Worm (Caenorhabditis elegans) whole organism, L4/young adult: Measurements from ENCODE around the gene F49F1.10.
"Not testable (repeated sequence)": the region's sequence is repeated elsewhere in the genome, so short reads cannot be mapped to it uniquely, and the experiment has no call there.

Experiments used
- W03F9.2 ChIP-seq: fragments of 150-350 bp; optimal IDR thresholded peaks from 2 replicates; lab custom pipeline; 2014; ENCODE audit warnings: missing biosample characterization, missing genetic modification characterization
- dao-5 ChIP-seq: sonication (generic microtip); optimal IDR thresholded peaks from 2 replicates; lab custom pipeline; 2016; ENCODE audit warnings: missing genotype, missing genetic modification characterization, moderate library complexity, missing compliant biosample characterization
- him-1 ChIP-seq: sonication (generic microtip); optimal IDR thresholded peaks from 2 replicates; lab custom pipeline; 2016; ENCODE audit warnings: missing genotype, missing genetic modification reagents, missing genetic modification characterization, missing compliant biosample characterization

Gene F49F1.10

DNA sequence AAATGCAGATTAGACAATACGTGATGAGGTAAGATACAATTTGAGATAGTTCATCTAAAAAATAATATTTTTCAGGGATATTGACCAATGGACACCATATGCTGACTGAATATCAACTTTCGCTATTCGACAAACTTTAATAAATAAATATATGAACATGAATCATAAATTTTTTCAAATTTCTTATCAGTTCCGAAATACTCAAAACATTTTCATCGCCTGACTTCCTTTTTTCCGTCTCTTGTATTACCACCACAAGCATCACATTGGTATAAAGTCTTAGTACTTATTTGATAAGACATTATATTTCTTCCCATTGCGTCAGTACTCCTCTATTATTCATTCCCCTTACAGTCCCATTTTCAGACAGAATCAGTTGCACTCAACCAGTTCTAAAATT lies 13.2 kb upstream of the F49F1.10 start, which contains the start of the genes K08D10.10 and R07C12.1:
TSS of gene K08D10.10 (plus strand) at position 93 of the 400 bp plus-strand sequence.
TSS of gene R07C12.1 (plus strand) at position 314 of the 400 bp plus-strand sequence.
- no peak for TF ChIP-seq him-1 (tag; lab: Kevin White, UChicago)
- no peak for TF ChIP-seq W03F9.2 (tag; lab: Kevin White, UChicago)
- no peak for TF ChIP-seq dao-5 (tag; lab: Kevin White, UChicago)

DNA sequence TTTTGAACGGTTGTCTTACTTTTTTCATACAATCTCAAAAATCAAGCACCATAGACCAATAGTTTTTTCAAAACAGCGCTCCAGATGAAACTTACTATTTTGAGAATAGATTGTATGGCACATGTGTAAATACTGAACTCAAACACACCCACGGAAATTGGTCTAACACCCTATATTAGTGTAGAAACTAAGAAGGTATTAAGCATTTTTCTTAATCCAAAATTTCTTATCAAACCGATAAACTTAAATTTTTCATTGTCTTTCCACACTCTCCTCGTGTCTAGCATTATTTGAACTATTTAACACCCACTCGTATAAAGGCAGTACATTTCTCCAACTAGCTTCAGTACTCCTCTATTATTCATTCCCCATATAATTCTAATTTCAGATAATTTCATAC lies 11.2 kb upstream of the F49F1.10 start:
- TF ChIP-seq dao-5 (tag; lab: Kevin White, UChicago) (no peak), W03F9.2 (tag; lab: Kevin White, UChicago) (no peak), him-1 (tag; lab: Kevin White, UChicago) (no peak)

DNA sequence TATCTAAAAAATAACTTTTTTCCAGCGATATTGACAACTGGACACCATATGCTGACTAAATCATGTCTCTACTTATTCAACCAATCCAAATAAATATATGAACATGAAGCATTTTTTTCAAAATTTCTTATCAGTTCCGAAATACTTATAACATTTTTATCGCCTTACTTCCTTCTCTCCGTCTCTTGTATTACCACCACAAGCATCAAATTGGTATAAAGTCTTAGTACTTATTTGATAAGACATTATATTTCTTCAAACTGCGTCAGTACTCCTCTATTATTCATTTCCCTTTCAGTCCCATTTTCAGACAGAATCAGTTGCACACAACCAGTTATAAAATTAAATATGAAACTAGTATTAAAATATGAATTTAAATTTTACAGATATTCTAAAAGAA lies 9.0 kb upstream of the F49F1.10 start:
- TF ChIP-seq dao-5 (tag; lab: Kevin White, UChicago) (no peak), W03F9.2 (tag; lab: Kevin White, UChicago) (no peak), him-1 (tag; lab: Kevin White, UChicago) (no peak)

DNA sequence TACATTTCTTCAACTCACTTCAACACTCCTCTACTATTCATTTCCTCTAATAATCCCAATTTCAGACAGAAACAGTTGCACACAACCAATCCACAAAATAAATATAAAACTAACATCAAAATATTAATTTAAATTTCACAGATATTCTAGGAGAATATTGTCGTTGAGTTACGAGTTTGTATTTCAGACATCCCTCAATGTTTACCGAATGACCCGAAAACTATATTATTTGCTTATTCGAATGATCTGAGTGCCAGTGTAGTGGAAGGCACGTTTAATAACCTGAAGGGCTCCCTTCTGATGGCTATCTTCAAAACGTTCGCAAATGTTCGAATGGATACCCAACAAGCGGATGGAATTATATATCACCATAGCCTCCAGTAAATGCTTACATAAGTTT lies 5.9 kb upstream of the F49F1.10 start, which contains the start of gene R07C12.3:
TSS of gene R07C12.3 (plus strand) at position 301 of the 400 bp plus-strand sequence.
- TF ChIP-seq dao-5 (tag; lab: Kevin White, UChicago): no peak
- no peak for TF ChIP-seq him-1 (tag; lab: Kevin White, UChicago)
- no peak for TF ChIP-seq W03F9.2 (tag; lab: Kevin White, UChicago)

DNA sequence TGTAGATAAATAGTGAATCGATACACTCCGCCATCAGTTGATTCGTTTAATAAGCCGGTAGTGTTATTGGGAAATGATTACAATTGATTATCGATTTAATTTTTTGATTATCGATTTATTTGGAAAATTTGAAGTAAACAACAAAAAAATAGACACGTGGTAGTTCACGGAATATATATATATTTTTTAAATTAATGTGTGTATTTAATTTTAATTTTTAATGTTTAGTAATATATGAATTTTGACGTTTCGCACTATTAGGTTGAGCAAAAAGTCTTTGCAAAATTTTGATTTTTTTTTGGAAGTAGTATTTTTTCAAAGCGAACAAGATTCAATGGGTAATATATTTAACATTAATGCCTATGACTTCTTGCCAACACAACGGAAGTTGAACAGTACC lies 4.1 kb upstream of the F49F1.10 start, which contains the start of gene F49F1.12:
TSS of gene F49F1.12 (minus strand) at position 101 of the 400 bp plus-strand sequence.
- TF ChIP-seq him-1, dao-5, W03F9.2 (tag; lab: Kevin White, UChicago): not testable (repeated sequence)

DNA sequence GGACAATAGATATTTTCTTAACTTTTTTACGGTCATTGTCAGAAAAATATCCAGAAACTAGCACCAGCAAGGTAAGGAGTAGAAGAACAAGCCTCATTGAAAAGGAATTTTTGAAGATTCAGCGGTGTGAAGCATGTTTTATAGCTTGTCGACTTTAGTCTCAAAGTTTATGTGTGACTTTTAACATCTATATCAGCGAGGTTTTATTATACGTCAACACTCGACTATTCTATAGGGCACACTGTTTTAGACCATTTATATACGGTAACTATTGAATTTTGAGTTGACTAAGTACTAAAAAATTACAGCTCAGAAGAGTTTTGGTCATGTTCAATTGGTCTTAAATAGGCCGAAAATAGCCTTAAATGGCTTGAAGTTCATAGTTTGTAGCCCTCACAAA lies 2.4 kb upstream of the F49F1.10 start, which contains the start of gene F49F1.11:
TSS of gene F49F1.11 (minus strand) at position 101 of the 400 bp plus-strand sequence.
- TF ChIP-seq him-1 (tag; lab: Kevin White, UChicago): no peak
- no peak for TF ChIP-seq W03F9.2 (tag; lab: Kevin White, UChicago)
- no peak for TF ChIP-seq dao-5 (tag; lab: Kevin White, UChicago)

DNA sequence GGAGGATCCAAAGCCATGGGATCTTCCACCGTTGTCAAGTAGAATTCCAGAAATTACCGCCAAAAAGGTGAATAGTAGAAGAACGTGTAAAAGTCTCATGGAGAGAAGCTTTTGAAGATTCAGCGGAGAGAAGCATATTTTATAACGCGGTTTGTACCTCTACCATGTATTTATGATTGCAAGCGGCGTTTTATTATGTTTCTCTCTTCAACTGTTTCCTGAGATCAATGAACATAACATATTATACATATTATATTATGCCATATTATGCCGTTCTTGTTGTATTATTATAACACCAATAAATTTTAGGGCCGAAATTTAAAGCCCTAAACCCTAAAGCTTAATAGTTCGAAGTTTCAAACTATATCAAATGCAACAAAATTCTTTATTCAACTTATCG lies 1.3 kb upstream of the F49F1.10 start, which contains the start of gene F49F1.18:
TSS of gene F49F1.18 (minus strand) at position 101 of the 400 bp plus-strand sequence.
- TF ChIP-seq dao-5 (tag; lab: Kevin White, UChicago) (no peak), W03F9.2 (tag; lab: Kevin White, UChicago) (no peak), him-1 (tag; lab: Kevin White, UChicago) (no peak)

DNA sequence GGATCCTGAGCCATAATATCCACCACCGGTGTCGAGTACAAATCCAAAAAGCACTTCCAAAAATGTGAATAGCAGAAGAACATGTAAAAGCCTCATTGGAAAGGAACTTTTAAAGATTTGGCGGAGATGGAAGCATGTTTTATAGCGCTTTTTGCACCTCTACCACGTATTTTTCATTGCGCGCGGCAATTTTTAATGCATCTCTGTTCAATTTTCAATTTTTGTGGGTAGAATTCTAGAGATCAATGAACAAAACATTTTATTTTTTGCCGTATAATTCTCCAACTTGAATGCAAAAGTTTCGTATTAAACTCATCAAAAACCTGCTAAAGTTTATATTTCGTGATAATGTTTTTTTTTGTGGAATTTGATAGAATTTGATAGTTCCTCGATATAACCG lies 1.4 kb downstream of the F49F1.10 start, which contains the start of gene F49F1.9:
TSS of gene F49F1.9 (minus strand) at position 101 of the 400 bp plus-strand sequence.
- TF ChIP-seq dao-5 (tag; lab: Kevin White, UChicago) (no peak), him-1 (tag; lab: Kevin White, UChicago) (no peak), W03F9.2 (tag; lab: Kevin White, UChicago) (no peak)

DNA sequence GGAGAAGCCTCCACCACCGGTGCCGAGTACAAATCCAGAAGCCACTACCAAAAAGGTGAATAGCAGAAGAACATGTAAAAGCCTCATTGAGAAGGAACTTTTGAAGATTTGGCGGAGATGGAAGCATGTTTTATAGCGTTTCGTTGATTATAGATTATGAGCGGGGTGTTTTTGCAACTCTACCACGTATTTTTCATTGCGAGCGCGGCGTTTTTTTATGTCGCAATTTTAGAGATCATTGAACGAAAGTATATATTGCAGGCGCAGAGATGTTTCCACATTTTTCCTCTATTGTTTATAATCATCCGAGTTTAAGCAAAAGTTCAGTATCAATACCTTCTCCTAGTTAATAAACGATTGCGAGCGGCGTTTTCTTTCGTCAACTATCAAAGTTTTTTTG lies 3.2 kb downstream of the F49F1.10 start, which contains the start of gene F49F1.17:
TSS of gene F49F1.17 (minus strand) at position 101 of the 400 bp plus-strand sequence.
- TF ChIP-seq dao-5 (tag; lab: Kevin White, UChicago) (no peak), W03F9.2 (tag; lab: Kevin White, UChicago) (no peak), him-1 (tag; lab: Kevin White, UChicago) (no peak)

DNA sequence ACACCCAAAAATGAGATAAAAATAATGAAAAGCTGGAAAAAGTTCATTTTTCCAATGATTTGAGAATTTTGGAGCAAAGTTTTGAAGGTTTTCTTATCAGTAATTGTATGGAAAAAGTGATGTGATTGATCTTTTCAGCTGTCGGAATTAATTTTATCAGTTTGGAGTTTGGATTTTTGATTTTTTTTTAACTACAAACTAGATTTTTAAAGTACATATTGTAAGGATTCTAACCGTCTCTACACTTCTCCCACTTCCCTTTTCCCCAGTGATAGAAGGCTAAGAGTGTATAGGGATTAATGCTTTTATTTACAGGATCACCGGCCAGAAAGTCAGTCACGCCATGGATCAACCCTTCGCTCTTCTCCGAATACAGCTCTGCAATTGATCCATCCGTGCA lies 13.3 kb downstream of the F49F1.10 start, which contains the start of gene F49F1.7:
TSS of gene F49F1.7 (minus strand) at position 101 of the 400 bp plus-strand sequence.
- TF ChIP-seq W03F9.2, dao-5, him-1 (tag; lab: Kevin White, UChicago): not testable (repeated sequence)

DNA sequence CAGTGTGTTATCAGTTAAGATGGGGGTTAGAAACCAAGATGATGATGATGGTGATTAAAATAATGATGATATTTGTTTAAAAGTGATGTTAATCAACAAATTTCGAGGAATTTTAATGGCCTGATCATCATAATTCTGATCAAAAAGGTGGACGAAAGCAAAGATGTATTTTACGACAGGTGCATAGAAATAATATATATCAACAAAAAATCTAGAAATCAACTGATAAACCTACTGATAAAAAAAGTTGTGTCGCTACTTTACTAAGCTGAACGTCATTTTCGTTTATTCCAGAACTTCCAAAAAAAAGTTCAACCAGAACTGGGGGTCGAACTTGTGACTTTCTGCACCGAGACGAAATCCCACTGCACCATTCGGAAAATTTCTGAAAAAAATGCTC lies 15.8 kb downstream of the F49F1.10 start, which contains the start of gene mul-1:
TSS of gene mul-1 (minus strand) at position 84 of the 400 bp plus-strand sequence.
- TF ChIP-seq W03F9.2 (tag; lab: Kevin White, UChicago) (no peak), him-1 (tag; lab: Kevin White, UChicago) (no peak), dao-5 (tag; lab: Kevin White, UChicago) (no peak)

DNA sequence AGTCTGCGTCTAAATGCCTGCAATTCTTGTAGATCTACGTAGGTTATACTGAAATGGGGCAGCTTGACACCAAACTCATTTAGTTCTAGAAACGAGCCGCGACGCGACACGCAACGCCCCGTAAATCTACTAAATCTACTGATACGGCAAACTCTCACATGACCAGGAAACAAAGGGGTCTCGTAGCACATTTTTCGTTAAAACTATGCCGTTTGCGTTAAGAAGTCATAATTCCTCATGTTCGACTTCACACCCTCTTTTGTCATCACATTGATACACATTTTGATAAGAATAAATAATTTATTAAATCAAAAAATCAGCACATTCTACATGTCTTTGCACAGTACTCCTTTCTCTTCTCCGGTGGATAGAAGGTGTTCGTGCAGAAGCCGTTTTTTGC lies 17.9 kb downstream of the F49F1.10 start:
- TF ChIP-seq dao-5 (tag; lab: Kevin White, UChicago) (no peak), W03F9.2 (tag; lab: Kevin White, UChicago) (no peak), him-1 (tag; lab: Kevin White, UChicago) (no peak)

DNA sequence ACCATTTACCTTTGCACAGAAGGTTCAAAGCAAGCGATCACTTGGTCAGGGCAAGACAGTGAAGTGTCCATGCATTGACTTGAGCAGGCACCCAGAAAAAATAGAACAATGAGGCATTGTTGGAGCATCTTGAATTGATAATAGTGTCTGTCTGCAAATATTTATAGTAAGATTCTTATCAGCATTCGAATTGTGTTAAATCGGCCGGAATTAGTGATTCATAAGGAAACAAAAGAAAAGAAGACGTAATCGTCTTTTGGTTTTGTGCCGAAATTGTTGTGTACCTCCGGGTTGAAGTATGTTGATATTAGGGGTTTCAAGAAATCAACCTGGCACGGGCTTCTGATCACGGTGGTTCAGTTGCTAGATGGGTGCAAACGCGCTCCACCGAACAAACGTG lies 18.7 kb downstream of the F49F1.10 start, which contains the start of gene F49F1.5:
TSS of gene F49F1.5 (minus strand) at position 153 of the 400 bp plus-strand sequence.
- no peak for TF ChIP-seq him-1 (tag; lab: Kevin White, UChicago)
- no peak for TF ChIP-seq dao-5 (tag; lab: Kevin White, UChicago)
- TF ChIP-seq W03F9.2 (tag; lab: Kevin White, UChicago): no peak
